Fruit fly (Drosophila melanogaster): ENCODE results near the gene CG7457.
A peak's percentile ranks its signal among the peaks of the same experiment; 100 is the strongest.

Gene CG7457

DNA sequence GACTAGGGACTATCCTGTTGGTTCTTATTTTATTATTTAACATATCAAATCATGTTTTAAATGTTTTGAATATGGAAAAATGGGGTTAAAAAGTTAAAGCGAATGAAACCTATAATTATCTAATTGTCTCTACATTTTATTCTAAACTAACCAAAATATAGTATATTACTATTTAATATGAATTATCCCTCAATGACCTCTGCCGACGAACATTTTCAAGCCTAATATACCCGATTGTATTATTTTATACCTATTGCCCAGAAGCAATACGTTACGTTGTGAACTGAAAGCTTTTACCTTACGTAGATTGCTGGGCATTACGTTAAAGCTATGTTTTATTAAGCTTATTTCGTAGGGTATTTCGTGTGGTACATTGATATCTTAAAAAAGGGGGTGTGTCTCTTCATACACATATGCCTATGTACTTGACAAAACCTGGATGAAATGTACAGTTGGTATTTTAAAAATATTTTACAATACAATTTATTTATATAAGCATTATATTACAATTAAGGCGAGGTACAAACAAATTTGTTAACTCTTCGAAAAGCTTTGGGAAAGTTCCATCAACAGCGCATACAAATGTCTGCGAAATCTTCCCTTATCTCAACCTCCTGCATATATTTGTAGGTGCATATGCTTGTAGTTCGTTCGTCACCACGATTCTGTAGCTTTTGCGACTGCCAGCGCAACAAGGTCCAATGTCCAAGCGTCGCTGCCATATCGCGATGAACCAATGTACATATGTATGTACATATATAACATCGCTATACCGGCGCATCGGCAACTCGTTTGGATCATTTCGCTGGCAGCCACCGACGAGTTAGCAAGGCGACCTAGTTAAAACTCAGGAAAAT is 7.5 kb downstream of the CG7457 start, which contains the start of gene Mcad (continued):
- TF ChIP-seq cas (GFP tag; IDR thresholded peaks at IDR 0.05) (peak; percentile 85), CG10462 (GFP tag; optimal IDR thresholded peaks at IDR 0.05) (peak; percentile 44), CG11085 (GFP tag; IDR thresholded peaks at IDR 0.05) (peak; percentile 92), CG2202 (tag; optimal IDR thresholded peaks at IDR 0.05) (no peak), pros (GFP tag; optimal IDR thresholded peaks at IDR 0.05) (no peak), run (tag; optimal IDR thresholded peaks at IDR 0.05) (peak; percentile 67), CG14441 (GFP tag; IDR thresholded peaks at IDR 0.05) (peak; percentile 93), CG9817 (tag; optimal IDR thresholded peaks at IDR 0.05) (peak; percentile 68), H2.0 (GFP tag; IDR thresholded peaks at IDR 0.05) (peak; percentile 89), CG2116 (GFP tag; optimal IDR thresholded peaks at IDR 0.05) (peak; percentile 54), ind (GFP tag; optimal IDR thresholded peaks at IDR 0.05) (peak; percentile 97), CG3281 (GFP tag; optimal IDR thresholded peaks at IDR 0.05) (peak; percentile 96), CG4617 (GFP tag; optimal IDR thresholded peaks at IDR 0.05; ENCODE audit: borderline replicate concordance) (peak; percentile 60), ro (GFP tag; IDR thresholded peaks at IDR 0.05) (no peak), h (optimal IDR thresholded peaks at IDR 0.05) (no peak), toy (GFP tag; IDR thresholded peaks at IDR 0.05) (0 out of 2 replicates have a peak, but pooled peaks have one; percentile 67), Six4 (GFP tag; optimal IDR thresholded peaks at IDR 0.05) (peak; percentile 86), Pdp1 (GFP tag; optimal IDR thresholded peaks at IDR 0.05) (peak; percentile 55 to 73), B-H2 (GFP tag; optimal IDR thresholded peaks at IDR 0.05) (peak; percentile 17), Bdp1 (GFP tag; optimal IDR thresholded peaks at IDR 0.05) (no peak), CG34376 (GFP tag; optimal IDR thresholded peaks at IDR 0.05) (peak; percentile 73), kay (GFP tag; optimal IDR thresholded peaks at IDR 0.05) (peak; percentile 87), vfl (GFP tag; optimal IDR thresholded peaks at IDR 0.05) (peak; percentile 74), E2f2 (GFP tag; IDR thresholded peaks at IDR 0.05) (peak; percentile 74), lmd (GFP tag; IDR thresholded peaks at IDR 0.05) (peak; percentile 88), CG16815 (GFP tag; optimal IDR thresholded peaks at IDR 0.05) (peak; percentile 74), CG4424 (GFP tag; optimal IDR thresholded peaks at IDR 0.05) (peak; percentile 96), sima (GFP tag; optimal IDR thresholded peaks at IDR 0.05) (no peak), B-H1 (GFP tag; IDR thresholded peaks at IDR 0.05) (peak; percentile 82), NK7.1 (GFP tag; optimal IDR thresholded peaks at IDR 0.05) (peak; percentile 35), CG16863 (GFP tag; optimal IDR thresholded peaks at IDR 0.05) (peak; percentile 42), stc (GFP tag; IDR thresholded peaks at IDR 0.05) (peak; percentile 95), HLH3B (GFP tag; IDR thresholded peaks at IDR 0.05) (peak; percentile 95), CG3065 (GFP tag; optimal IDR thresholded peaks at IDR 0.05) (peak; percentile 16), CG14667 (GFP tag; IDR thresholded peaks at IDR 0.05) (peak; percentile 60), HLH4C (GFP tag; IDR thresholded peaks at IDR 0.05; ENCODE audit: partially characterized antibody) (no peak), CG9876 (GFP tag; optimal IDR thresholded peaks at IDR 0.05) (no peak), knrl (GFP tag; IDR thresholded peaks at IDR 0.05; ENCODE audit: partially characterized antibody) (no peak), CG4282 (GFP tag; optimal IDR thresholded peaks at IDR 0.05) (no peak), gt (GFP tag; IDR thresholded peaks at IDR 0.05) (peak; percentile 64), CG13287 (GFP tag; IDR thresholded peaks at IDR 0.05; ENCODE audit: partially characterized antibody) (no peak), dm (GFP tag; optimal IDR thresholded peaks at IDR 0.05) (no peak), CG17359 (tag; optimal IDR thresholded peaks at IDR 0.05) (peak; percentile 97), CG31441 (GFP tag; IDR thresholded peaks at IDR 0.05) (peak; percentile 93), CG15479 (GFP tag; optimal IDR thresholded peaks at IDR 0.05) (no peak), CG4707 (GFP tag; optimal IDR thresholded peaks at IDR 0.05) (no peak), shn (GFP tag; optimal IDR thresholded peaks at IDR 0.05) (no peak), CG2129 (GFP tag; IDR thresholded peaks at IDR 0.05; ENCODE audit: partially characterized antibody) (no peak), CG42726 (GFP tag; IDR thresholded peaks at IDR 0.05; ENCODE audit: partially characterized antibody) (no peak), fru (optimal IDR thresholded peaks at IDR 0.05) (no peak)
